Worm (Caenorhabditis elegans): ENCODE data around the gene tag-273.
"Not testable (repeated sequence)": the region's sequence is repeated elsewhere in the genome, so short reads cannot be mapped to it uniquely, and the experiment has no call there.

The tag-273 gene

ce11 chrIV:14505066-14505465 lies at the start of gene tag-273:
tag-273 (minus strand) TSS chrIV:14505166.
- TF ChIP-seq tab-1 (GFP tag; IDR thresholded peaks at IDR 0.05) (no peak), ztf-23 (GFP tag; IDR thresholded peaks at IDR 0.05) (no peak), med-1 (GFP tag; optimal IDR thresholded peaks at IDR 0.05; ENCODE audit: insufficient read depth) (no peak), ref-1 (GFP tag; conservative IDR thresholded peaks at IDR 0.05) (no peak), ztf-29 (GFP tag; IDR thresholded peaks at IDR 0.05) (no peak), cog-1 (tag; optimal IDR thresholded peaks at IDR 0.05) (no peak), T22C8.4 (GFP tag; IDR thresholded peaks at IDR 0.05) (no peak), klf-2 (GFP tag; conservative IDR thresholded peaks at IDR 0.05) (no peak)

DNA sequence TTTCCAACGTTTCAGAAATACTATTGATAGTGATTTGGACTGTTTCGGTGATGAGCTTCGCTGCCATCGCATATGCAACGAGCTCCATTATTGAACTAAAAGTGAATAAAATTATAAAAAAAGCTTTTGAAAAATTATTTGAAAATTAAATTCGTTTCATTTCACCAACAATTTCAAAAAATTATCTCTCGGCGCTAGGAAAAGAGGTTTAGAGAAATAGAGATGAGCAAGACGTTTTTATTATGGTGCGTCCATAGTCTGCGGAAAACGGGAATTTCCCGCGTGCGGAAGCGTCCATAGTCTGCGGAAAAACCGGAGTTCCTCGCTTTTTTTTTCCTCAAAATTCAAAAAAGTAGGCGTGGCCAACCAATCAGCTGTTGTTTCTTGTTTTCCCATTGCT lies 46.9 kb upstream of the tag-273 start, which contains the start of gene pals-30:
TSS of gene pals-30 (minus strand) at position 101 of the 400 bp plus-strand sequence.
- TF ChIP-seq klf-2 (GFP tag; conservative IDR thresholded peaks at IDR 0.05); tab-1 (GFP tag; IDR thresholded peaks at IDR 0.05); cog-1 (tag; optimal IDR thresholded peaks at IDR 0.05): not testable (repeated sequence)

DNA sequence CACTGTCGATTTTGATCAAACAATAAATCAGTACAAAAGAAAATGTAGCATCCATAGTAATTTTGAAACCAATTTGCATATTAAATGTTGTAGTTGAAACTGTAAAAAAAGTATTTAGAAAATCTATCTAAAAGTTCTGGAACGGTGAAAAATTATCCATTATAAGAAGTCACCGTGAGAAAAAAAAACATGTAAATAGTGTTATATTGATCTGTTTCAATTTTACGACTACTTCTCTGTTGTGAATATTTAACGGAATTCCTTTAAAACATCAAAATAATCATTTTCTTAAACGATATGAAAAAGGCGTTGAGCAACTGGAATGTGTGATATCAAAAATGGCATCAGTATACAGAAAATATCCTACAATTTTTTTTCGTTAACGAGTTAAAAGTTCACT lies 44.3 kb upstream of the tag-273 start, which contains the start of gene T27E7.9:
TSS of gene T27E7.9 (minus strand) at position 101 of the 400 bp plus-strand sequence.
- no peak for TF ChIP-seq cog-1 (tag; optimal IDR thresholded peaks at IDR 0.05)
- no peak for TF ChIP-seq med-1 (GFP tag; optimal IDR thresholded peaks at IDR 0.05; ENCODE audit: insufficient read depth)
- no peak for TF ChIP-seq flt-1 (GFP tag; IDR thresholded peaks at IDR 0.05)
- TF ChIP-seq tab-1 (GFP tag; IDR thresholded peaks at IDR 0.05), result no peak
- TF ChIP-seq ztf-23 (GFP tag; IDR thresholded peaks at IDR 0.05), result no peak
- TF ChIP-seq klf-2 (GFP tag; conservative IDR thresholded peaks at IDR 0.05), result no peak
- TF ChIP-seq ref-1 (GFP tag; conservative IDR thresholded peaks at IDR 0.05), result no peak
- TF ChIP-seq ztf-29 (GFP tag; IDR thresholded peaks at IDR 0.05), result no peak
- no peak for TF ChIP-seq T22C8.4 (GFP tag; IDR thresholded peaks at IDR 0.05)

- TF ChIP-seq med-1 (GFP tag; optimal IDR thresholded peaks at IDR 0.05; ENCODE audit: insufficient read depth) (no peak), cog-1 (tag; optimal IDR thresholded peaks at IDR 0.05) (no peak), ztf-23 (GFP tag; IDR thresholded peaks at IDR 0.05) (no peak), ztf-29 (GFP tag; IDR thresholded peaks at IDR 0.05) (no peak), ref-1 (GFP tag; conservative IDR thresholded peaks at IDR 0.05) (no peak), flt-1 (GFP tag; IDR thresholded peaks at IDR 0.05) (no peak), T22C8.4 (GFP tag; IDR thresholded peaks at IDR 0.05) (no peak), klf-2 (GFP tag; conservative IDR thresholded peaks at IDR 0.05) (no peak), tab-1 (GFP tag; IDR thresholded peaks at IDR 0.05) (no peak)
Measured at ce11 chrIV:14547292-14547691, 42.3 kb upstream of the tag-273 start.

ce11 chrIV:14542517-14542916 lies 37.6 kb upstream of the tag-273 start, which contains the start of gene pals-29:
pals-29 (minus strand) TSS chrIV:14542617.
- TF ChIP-seq med-1 (GFP tag; optimal IDR thresholded peaks at IDR 0.05; ENCODE audit: insufficient read depth) (no peak), tab-1 (GFP tag; IDR thresholded peaks at IDR 0.05) (no peak), ztf-29 (GFP tag; IDR thresholded peaks at IDR 0.05) (no peak), cog-1 (tag; optimal IDR thresholded peaks at IDR 0.05) (no peak), T22C8.4 (GFP tag; IDR thresholded peaks at IDR 0.05) (no peak), flt-1 (GFP tag; IDR thresholded peaks at IDR 0.05) (no peak), ztf-23 (GFP tag; IDR thresholded peaks at IDR 0.05) (no peak), ref-1 (GFP tag; conservative IDR thresholded peaks at IDR 0.05) (no peak), klf-2 (GFP tag; conservative IDR thresholded peaks at IDR 0.05) (no peak)

- TF ChIP-seq cog-1 (tag; optimal IDR thresholded peaks at IDR 0.05), result no peak
- TF ChIP-seq ztf-23 (GFP tag; IDR thresholded peaks at IDR 0.05), result no peak
- TF ChIP-seq med-1 (GFP tag; optimal IDR thresholded peaks at IDR 0.05; ENCODE audit: insufficient read depth), result no peak
Measured at ce11 chrIV:14536911-14537310, 31.9 kb upstream of the tag-273 start, which contains the start of gene T27E7.5. T27E7.5 (plus strand) TSS chrIV:14537163.

DNA sequence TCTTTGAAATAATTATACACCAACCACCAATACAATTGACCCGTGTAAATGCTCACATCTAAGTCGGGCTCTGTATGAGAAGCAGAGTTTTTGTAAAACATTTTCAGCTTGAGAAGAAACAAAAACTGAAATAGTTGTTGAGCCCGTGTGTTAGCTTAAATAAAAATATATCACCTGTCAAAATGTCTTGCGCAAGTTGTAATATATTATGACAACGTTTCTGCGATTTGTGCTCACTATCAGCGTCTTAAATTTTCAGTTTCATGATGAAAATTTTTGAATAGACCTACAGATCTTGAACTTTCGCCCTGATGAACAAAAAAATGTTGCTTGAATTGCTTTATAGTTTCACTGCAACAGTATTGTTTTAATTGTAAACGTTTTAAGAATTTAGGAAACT lies 30.0 kb upstream of the tag-273 start, which contains the start of gene T27E7.4:
TSS of gene T27E7.4 (minus strand) at position 101 of the 400 bp plus-strand sequence.
- TF ChIP-seq flt-1 (GFP tag; IDR thresholded peaks at IDR 0.05), result no peak
- no peak for TF ChIP-seq tab-1 (GFP tag; IDR thresholded peaks at IDR 0.05)
- TF ChIP-seq ref-1 (GFP tag; conservative IDR thresholded peaks at IDR 0.05), result no peak
- TF ChIP-seq klf-2 (GFP tag; conservative IDR thresholded peaks at IDR 0.05), result no peak
- no peak for TF ChIP-seq cog-1 (tag; optimal IDR thresholded peaks at IDR 0.05)

DNA sequence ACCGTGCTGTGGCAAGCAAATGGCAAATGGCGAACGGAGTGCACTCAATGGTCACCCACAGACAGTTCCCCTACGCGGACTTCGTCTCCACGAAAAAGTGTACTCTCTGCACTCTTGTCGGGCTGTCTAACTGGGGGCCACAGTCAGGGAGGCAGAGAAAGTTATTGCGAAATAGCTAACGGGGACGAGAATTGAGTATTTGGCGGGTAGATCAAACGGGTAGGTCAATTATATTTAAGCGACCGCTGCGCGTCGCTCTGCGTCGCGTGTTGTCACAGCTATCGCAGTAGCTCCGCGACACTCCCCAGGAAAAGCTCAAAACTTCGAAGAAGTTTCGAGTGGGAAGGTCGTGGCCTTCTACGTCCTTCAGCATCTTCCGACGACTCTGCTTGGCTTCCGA lies 27.4 kb upstream of the tag-273 start:
- no peak for TF ChIP-seq ztf-23 (GFP tag; IDR thresholded peaks at IDR 0.05)
- no peak for TF ChIP-seq flt-1 (GFP tag; IDR thresholded peaks at IDR 0.05)
- no peak for TF ChIP-seq med-1 (GFP tag; optimal IDR thresholded peaks at IDR 0.05; ENCODE audit: insufficient read depth)
- no peak for TF ChIP-seq tab-1 (GFP tag; IDR thresholded peaks at IDR 0.05)
- TF ChIP-seq ztf-29 (GFP tag; IDR thresholded peaks at IDR 0.05), result no peak
- no peak for TF ChIP-seq cog-1 (tag; optimal IDR thresholded peaks at IDR 0.05)
- no peak for TF ChIP-seq ref-1 (GFP tag; conservative IDR thresholded peaks at IDR 0.05)
- no peak for TF ChIP-seq T22C8.4 (GFP tag; IDR thresholded peaks at IDR 0.05)
- TF ChIP-seq klf-2 (GFP tag; conservative IDR thresholded peaks at IDR 0.05), result no peak

- TF ChIP-seq tab-1 (GFP tag; IDR thresholded peaks at IDR 0.05) (no peak), T22C8.4 (GFP tag; IDR thresholded peaks at IDR 0.05) (no peak), ztf-23 (GFP tag; IDR thresholded peaks at IDR 0.05) (no peak), cog-1 (tag; optimal IDR thresholded peaks at IDR 0.05) (no peak), ztf-29 (GFP tag; IDR thresholded peaks at IDR 0.05) (no peak), ref-1 (GFP tag; conservative IDR thresholded peaks at IDR 0.05) (no peak), flt-1 (GFP tag; IDR thresholded peaks at IDR 0.05) (no peak), klf-2 (GFP tag; conservative IDR thresholded peaks at IDR 0.05) (no peak), med-1 (GFP tag; optimal IDR thresholded peaks at IDR 0.05; ENCODE audit: insufficient read depth) (no peak)
Measured at ce11 chrIV:14530031-14530430, 25.1 kb upstream of the tag-273 start.

DNA sequence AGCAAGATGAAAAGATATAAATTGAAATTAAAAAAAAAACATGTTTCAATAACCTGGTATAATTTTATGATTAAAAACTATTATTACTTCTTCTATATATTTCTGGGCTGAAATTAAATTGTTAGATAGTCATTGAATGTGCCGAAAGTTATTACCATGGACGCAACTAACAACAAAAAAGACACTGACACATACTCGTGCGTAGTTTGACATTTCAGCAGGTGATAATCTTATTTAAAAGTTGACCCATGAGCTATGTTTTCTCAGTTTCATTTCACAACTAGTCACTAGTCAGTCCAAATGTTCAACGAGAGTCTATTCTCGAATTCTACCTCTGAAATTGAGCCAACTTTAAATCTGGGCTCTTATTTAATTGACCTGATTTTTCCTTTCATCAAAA lies 23.8 kb upstream of the tag-273 start, which contains the start of gene T27E7.3:
TSS of gene T27E7.3 (plus strand) at position 301 of the 400 bp plus-strand sequence.
- TF ChIP-seq tab-1 (GFP tag; IDR thresholded peaks at IDR 0.05) (no peak), flt-1 (GFP tag; IDR thresholded peaks at IDR 0.05) (no peak), klf-2 (GFP tag; conservative IDR thresholded peaks at IDR 0.05) (no peak), ztf-23 (GFP tag; IDR thresholded peaks at IDR 0.05) (no peak), ref-1 (GFP tag; conservative IDR thresholded peaks at IDR 0.05) (no peak), med-1 (GFP tag; optimal IDR thresholded peaks at IDR 0.05; ENCODE audit: insufficient read depth) (no peak), ztf-29 (GFP tag; IDR thresholded peaks at IDR 0.05) (no peak), T22C8.4 (GFP tag; IDR thresholded peaks at IDR 0.05) (no peak), cog-1 (tag; optimal IDR thresholded peaks at IDR 0.05) (no peak)
